Worm (Caenorhabditis elegans) whole organism, midembryonic: Measurements from ENCODE around the gene lgc-45.

Experiments
- T22C8.4 ChIP-seq: fragments of 200-800 bp; sonication (Bioruptor generic); IDR thresholded peaks from 2 replicates; pipeline ENCODE4 v1.3.6; 2022; ENCODE audit warnings: missing genetic modification characterization, missing compliant biosample characterization
- cog-1 ChIP-seq: sonication (generic microtip); optimal IDR thresholded peaks from 2 replicates; lab custom pipeline; 2016; ENCODE audit warnings: missing genetic modification characterization, missing compliant biosample characterization
- flt-1 ChIP-seq: fragments of 200-800 bp; sonication (Bioruptor generic); IDR thresholded peaks from 2 replicates; pipeline ENCODE4 v1.3.6; 2022; ENCODE audit warnings: missing genetic modification characterization, missing compliant biosample characterization
- tab-1 ChIP-seq: fragments of 200-800 bp; sonication (Bioruptor generic); IDR thresholded peaks from 2 replicates; pipeline ENCODE4 v1.3.6; 2022; ENCODE audit warnings: missing genetic modification characterization, missing compliant biosample characterization
- ztf-29 ChIP-seq: fragments of 200-800 bp; sonication (Bioruptor generic); IDR thresholded peaks from 2 replicates; pipeline ENCODE4 v1.3.6; 2022; ENCODE audit warnings: missing genetic modification reagents, missing genetic modification characterization, missing compliant biosample characterization

- TF ChIP-seq tab-1 (no peak), flt-1 (GFP tag; lab: Robert Waterston, UW) (no peak), cog-1 (tag; lab: Kevin White, UChicago) (no peak), ztf-29 (GFP tag; lab: Robert Waterston, UW) (no peak), T22C8.4 (GFP tag; lab: Robert Waterston, UW) (no peak)
Observed at ce11 chrII:3546381-3546931, 10.8 kb upstream of the lgc-45 start, which contains the start of gene apd-3.
